Worm (Caenorhabditis elegans): Measurements from ENCODE around the gene F38B7.2.

DNA sequence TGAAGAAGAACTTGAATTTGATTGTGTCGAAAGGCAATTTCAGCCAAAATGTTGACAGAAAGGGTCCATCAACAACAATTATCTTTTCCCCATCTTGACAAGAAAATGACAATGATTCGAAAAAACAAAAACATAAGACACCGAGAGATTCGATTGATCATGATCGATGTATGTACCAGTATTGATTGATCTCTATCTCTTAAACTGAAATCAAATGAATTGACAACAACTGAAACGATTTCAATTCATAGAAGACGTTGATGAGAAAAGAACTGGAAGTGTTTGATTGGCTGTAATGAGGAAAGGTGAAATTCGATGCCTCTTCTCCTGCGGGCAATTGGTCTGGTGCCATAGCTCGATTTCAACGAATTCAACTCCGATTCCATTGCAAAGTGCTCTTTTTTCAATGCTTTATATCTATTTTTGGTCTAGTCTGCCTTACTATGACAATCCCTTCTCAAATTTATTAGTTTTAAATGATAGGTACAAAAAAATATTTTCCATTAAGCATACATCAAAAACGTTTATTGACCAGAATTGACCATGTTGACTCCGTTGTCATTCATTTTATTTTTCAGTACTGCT lies 10.3 kb upstream of the F38B7.2 start:
- TF ChIP-seq ceh-34 (tag; optimal IDR thresholded peaks at IDR 0.05) (no peak), unc-55 (GFP tag; optimal IDR thresholded peaks at IDR 0.05) (no peak), sox-4 (tag; optimal IDR thresholded peaks at IDR 0.05) (no peak), pha-2 (tag; optimal IDR thresholded peaks at IDR 0.05) (no peak), ets-4 (tag; optimal IDR thresholded peaks at IDR 0.05) (no peak), gmeb-2 (tag; optimal IDR thresholded peaks at IDR 0.05) (no peak), zip-5 (tag; optimal IDR thresholded peaks at IDR 0.05) (no peak), nhr-11 (tag; optimal IDR thresholded peaks at IDR 0.05) (no peak), F13H6.1 (tag; optimal IDR thresholded peaks at IDR 0.05) (no peak), T23F11.4 (GFP tag; optimal IDR thresholded peaks at IDR 0.05) (no peak), syd-9 (tag; optimal IDR thresholded peaks at IDR 0.05) (no peak), eyg-1 (tag; optimal IDR thresholded peaks at IDR 0.05) (no peak), K02D7.2 (tag; optimal IDR thresholded peaks at IDR 0.05) (no peak), ceh-30 (tag; optimal IDR thresholded peaks at IDR 0.05) (no peak)

Data from whole organism, late embryonic.